Fruit fly (Drosophila melanogaster): ENCODE results near the gene CG2972.

DNA sequence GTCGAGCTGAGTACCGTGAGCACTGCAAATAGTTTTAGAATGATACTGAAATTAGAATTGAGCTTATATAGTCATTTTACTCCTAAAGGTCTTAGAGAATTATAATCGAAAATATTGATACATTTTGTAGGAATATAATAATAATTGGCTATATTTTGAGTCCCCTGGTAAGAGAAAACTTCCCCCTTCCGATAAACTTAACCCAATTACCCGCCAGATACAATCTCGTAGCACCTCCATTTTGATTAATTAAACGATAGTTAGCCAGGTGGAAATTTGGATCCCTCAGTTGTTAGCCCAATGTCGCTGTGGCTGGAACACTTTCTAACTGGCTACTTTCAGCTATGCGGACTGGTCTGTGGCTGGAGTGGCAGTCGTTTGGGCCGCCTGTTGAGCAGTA is 21.6 kb upstream of the CG2972 start, which contains the start of gene Gr9a:
- no peak for TF ChIP-seq dl (GFP tag; optimal IDR thresholded peaks at IDR 0.05; ENCODE audit: insufficient read depth in 1 of 2, partially characterized antibody in 2 of 2)
- TF ChIP-seq woc (GFP tag; optimal IDR thresholded peaks at IDR 0.05), result no peak
- TF ChIP-seq foxo (GFP tag; optimal IDR thresholded peaks at IDR 0.05), result no peak
- no peak for TF ChIP-seq HLH106 (tag; optimal IDR thresholded peaks at IDR 0.05)
- no peak for TF ChIP-seq sage (GFP tag; optimal IDR thresholded peaks at IDR 0.05)
- TF ChIP-seq ey (GFP tag; optimal IDR thresholded peaks at IDR 0.05), result no peak
- no peak for TF ChIP-seq Dfd (GFP tag; optimal IDR thresholded peaks at IDR 0.05)
- no peak for TF ChIP-seq Myc (optimal IDR thresholded peaks at IDR 0.05)
- no peak for TF ChIP-seq jim (GFP tag; optimal IDR thresholded peaks at IDR 0.05)
- no peak for TF ChIP-seq brk (GFP tag; optimal IDR thresholded peaks at IDR 0.05)
- TF ChIP-seq h (GFP tag; optimal IDR thresholded peaks at IDR 0.05), result no peak
- TF ChIP-seq psq (GFP tag; optimal IDR thresholded peaks at IDR 0.05), result no peak
- no peak for TF ChIP-seq CG32264 (GFP tag; optimal IDR thresholded peaks at IDR 0.05)
